Worm (Caenorhabditis elegans): ENCODE data around the gene K09C6.8.
"Not testable (repeated sequence)": the region's sequence is repeated elsewhere in the genome, so short reads cannot be mapped to it uniquely, and the experiment has no call there.

DNA sequence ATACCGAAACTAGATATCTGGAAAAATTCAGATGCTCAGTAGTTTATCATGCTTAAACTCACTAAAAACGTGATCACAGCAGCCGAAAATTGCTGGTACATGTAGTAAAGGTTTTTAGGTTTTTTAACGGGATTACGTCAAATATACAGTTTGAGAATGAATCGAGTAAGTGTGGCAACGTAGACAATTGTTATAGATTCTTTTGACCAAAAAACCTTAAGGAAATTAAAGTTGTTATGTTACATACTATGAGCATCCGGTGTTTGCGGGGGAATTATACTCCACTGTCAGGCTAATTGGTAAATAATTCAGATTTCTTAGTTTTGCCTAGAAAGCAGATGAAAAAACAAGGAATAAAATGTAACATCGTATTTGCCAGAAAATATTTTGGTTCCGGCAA is 22.4 kb downstream of the K09C6.8 start, which contains the start of gene srx-32:
- not testable (repeated sequence) for TF ChIP-seq unc-62 (GFP tag; optimal IDR thresholded peaks at IDR 0.05); zag-1 (tag; optimal IDR thresholded peaks at IDR 0.05); nhr-237 (tag; optimal IDR thresholded peaks at IDR 0.05); nhr-11 (tag; optimal IDR thresholded peaks at IDR 0.05); ama-1 (optimal IDR thresholded peaks at IDR 0.05); nhr-12 (tag; optimal IDR thresholded peaks at IDR 0.05); pha-4 (tag; optimal IDR thresholded peaks at IDR 0.05); jun-1 (tag; optimal IDR thresholded peaks at IDR 0.05); lsy-12 (tag; optimal IDR thresholded peaks at IDR 0.05); unc-39 (tag; optimal IDR thresholded peaks at IDR 0.05); skn-1 (tag; optimal IDR thresholded peaks at IDR 0.05); nhr-28 (tag; optimal IDR thresholded peaks at IDR 0.05); ceh-82 (tag; optimal IDR thresholded peaks at IDR 0.05); ztf-11 (tag; optimal IDR thresholded peaks at IDR 0.05)
